Worm (Caenorhabditis elegans) whole organism, L4/young adult: ENCODE results near the gene F44G4.1.

Experiments used
- W03F9.2 ChIP-seq: fragments of 150-350 bp; optimal IDR thresholded peaks from 2 replicates; lab custom pipeline; 2014; ENCODE audit warnings: missing biosample characterization, missing genetic modification characterization
- dao-5 ChIP-seq: sonication (generic microtip); optimal IDR thresholded peaks from 2 replicates; lab custom pipeline; 2016; ENCODE audit warnings: missing genotype, missing genetic modification characterization, moderate library complexity, missing compliant biosample characterization
- him-1 ChIP-seq: sonication (generic microtip); optimal IDR thresholded peaks from 2 replicates; lab custom pipeline; 2016; ENCODE audit warnings: missing genotype, missing genetic modification reagents, missing genetic modification characterization, missing compliant biosample characterization

The F44G4.1 gene

ce11 chrII:8994336-8994735, at the start of gene F44G4.1:
Gene F44G4.1, plus strand, starts transcription at chrII:8994636.
- TF ChIP-seq W03F9.2 (tag; lab: Kevin White, UChicago): no peak
- TF ChIP-seq him-1 (tag; lab: Kevin White, UChicago): no peak
- TF ChIP-seq dao-5 (tag; lab: Kevin White, UChicago): no peak

ce11 chrII:8945167-8945566, 49.3 kb upstream of the F44G4.1 start:
- TF ChIP-seq dao-5 (tag; lab: Kevin White, UChicago) (no peak), him-1 (tag; lab: Kevin White, UChicago) (no peak), W03F9.2 (tag; lab: Kevin White, UChicago) (no peak)

ce11 chrII:8947391-8947790, 47.0 kb upstream of the F44G4.1 start, which contains the start of gene cutl-15:
Gene cutl-15, minus strand, starts transcription at chrII:8947688.
- TF ChIP-seq W03F9.2 (tag; lab: Kevin White, UChicago) (no peak), him-1 (tag; lab: Kevin White, UChicago) (no peak), dao-5 (tag; lab: Kevin White, UChicago) (no peak)

ce11 chrII:8948640-8949039, 45.8 kb upstream of the F44G4.1 start:
- TF ChIP-seq him-1 (tag; lab: Kevin White, UChicago): no peak
- TF ChIP-seq W03F9.2 (tag; lab: Kevin White, UChicago): no peak
- no peak for TF ChIP-seq dao-5 (tag; lab: Kevin White, UChicago)

- TF ChIP-seq dao-5 (tag; lab: Kevin White, UChicago) (no peak), him-1 (tag; lab: Kevin White, UChicago) (no peak), W03F9.2 (tag; lab: Kevin White, UChicago) (no peak)
Observed at ce11 chrII:8951270-8951669, 43.2 kb upstream of the F44G4.1 start.

- TF ChIP-seq dao-5 (tag; lab: Kevin White, UChicago) (no peak), him-1 (tag; lab: Kevin White, UChicago) (no peak), W03F9.2 (tag; lab: Kevin White, UChicago) (no peak)
Observed at ce11 chrII:8953703-8954102, 40.7 kb upstream of the F44G4.1 start.

ce11 chrII:8956896-8957295, 37.5 kb upstream of the F44G4.1 start:
- TF ChIP-seq him-1 (tag; lab: Kevin White, UChicago) (no peak), W03F9.2 (tag; lab: Kevin White, UChicago) (no peak), dao-5 (tag; lab: Kevin White, UChicago) (no peak)

- TF ChIP-seq W03F9.2 (tag; lab: Kevin White, UChicago) (no peak), dao-5 (tag; lab: Kevin White, UChicago) (no peak), him-1 (tag; lab: Kevin White, UChicago) (no peak)
Observed at ce11 chrII:8959081-8959480, 35.4 kb upstream of the F44G4.1 start.

ce11 chrII:8960414-8960813, 34.0 kb upstream of the F44G4.1 start, which contains the start of gene cal-2:
Gene cal-2, plus strand, starts transcription at chrII:8960714.
- no peak for TF ChIP-seq him-1 (tag; lab: Kevin White, UChicago)
- TF ChIP-seq W03F9.2 (tag; lab: Kevin White, UChicago): no peak
- TF ChIP-seq dao-5 (tag; lab: Kevin White, UChicago): no peak

- no peak for TF ChIP-seq him-1 (tag; lab: Kevin White, UChicago)
- TF ChIP-seq dao-5 (tag; lab: Kevin White, UChicago): no peak
- no peak for TF ChIP-seq W03F9.2 (tag; lab: Kevin White, UChicago)
Observed at ce11 chrII:8961450-8961849, 33.0 kb upstream of the F44G4.1 start.

ce11 chrII:8962206-8962605, 32.2 kb upstream of the F44G4.1 start:
- TF ChIP-seq dao-5 (tag; lab: Kevin White, UChicago) (no peak), him-1 (tag; lab: Kevin White, UChicago) (peak; percentile 9)

ce11 chrII:8964049-8964448, 30.4 kb upstream of the F44G4.1 start, which contains the start of gene sftd-3:
Gene sftd-3, minus strand, starts transcription at chrII:8964149.
- TF ChIP-seq him-1 (tag; lab: Kevin White, UChicago) (no peak), W03F9.2 (tag; lab: Kevin White, UChicago) (no peak), dao-5 (tag; lab: Kevin White, UChicago) (no peak)

ce11 chrII:8964835-8965234, 29.6 kb upstream of the F44G4.1 start, which contains the start of the genes ndub-3 and C18E9.2:
Gene ndub-3, minus strand, starts transcription at chrII:8964890.
Gene C18E9.2, plus strand, starts transcription at chrII:8965006.
- TF ChIP-seq him-1 (tag; lab: Kevin White, UChicago): no peak
- no peak for TF ChIP-seq dao-5 (tag; lab: Kevin White, UChicago)
- TF ChIP-seq W03F9.2 (tag; lab: Kevin White, UChicago): no peak
